Fruit fly (Drosophila melanogaster) whole organism, embryonic: ENCODE measurements around the gene CG11596.
A peak's percentile ranks its signal among the peaks of the same experiment; 100 is the strongest.

ENCODE experiments used
- B-H1 ChIP-seq: fragments of 200-800 bp; sonication (Bioruptor generic); IDR thresholded peaks from 3 replicates; pipeline ENCODE4 v1.3.6; 2022; ENCODE audit warnings: missing biosample characterization, missing genetic modification characterization
- B-H2 ChIP-seq: fragments of 200-800 bp; sonication (Bioruptor generic); optimal IDR thresholded peaks from 2 replicates; lab custom pipeline; 2018; ENCODE audit warnings: missing biosample characterization, mild to moderate bottlenecking, missing genetic modification characterization
- CG10462 ChIP-seq: fragments of 200-800 bp; sonication (Bioruptor generic); optimal IDR thresholded peaks from 2 replicates; lab custom pipeline; 2016; ENCODE audit warnings: missing biosample characterization, missing genetic modification characterization
- CG10959 ChIP-seq: fragments of 200-800 bp; sonication (Bioruptor generic); IDR thresholded peaks from 2 replicates; pipeline ENCODE4 v1.3.6; 2022; ENCODE audit warnings: missing biosample characterization, missing genetic modification characterization
- CG14441 ChIP-seq: fragments of 200-800 bp; sonication (Bioruptor generic); IDR thresholded peaks from 2 replicates; pipeline ENCODE4 v1.3.6; 2022; ENCODE audit warnings: missing biosample characterization, missing genetic modification characterization
- CG15696 ChIP-seq: fragments of 200-800 bp; sonication (Bioruptor generic); optimal IDR thresholded peaks from 2 replicates; lab custom pipeline; 2019; ENCODE audit warnings: missing biosample characterization, mild to moderate bottlenecking, missing genetic modification characterization, moderate library complexity
- CG18476 ChIP-seq: fragments of 200-800 bp; sonication (Bioruptor generic); optimal IDR thresholded peaks from 2 replicates; lab custom pipeline; 2016; ENCODE audit warnings: missing biosample characterization, mild to moderate bottlenecking, missing genetic modification characterization
- CG18599 ChIP-seq: fragments of 200-800 bp; sonication (Bioruptor generic); optimal IDR thresholded peaks from 3 replicates; lab custom pipeline; 2017; ENCODE audit warnings: missing biosample characterization, missing genetic modification characterization, mild to moderate bottlenecking, moderate library complexity, missing genetic modification reagents
- CG2120 ChIP-seq: fragments of 200-800 bp; sonication (Bioruptor generic); optimal IDR thresholded peaks from 3 replicates; lab custom pipeline; 2016; ENCODE audit warnings: missing biosample characterization, missing genetic modification characterization
- CG2889 ChIP-seq: fragments of 200-800 bp; sonication (Bioruptor generic); IDR thresholded peaks from 3 replicates; pipeline ENCODE4 v1.3.6; 2022; ENCODE audit warnings: missing biosample characterization, missing genetic modification characterization
- CG3281 ChIP-seq: fragments of 200-800 bp; sonication (Bioruptor generic); optimal IDR thresholded peaks from 3 replicates; lab custom pipeline; 2017; ENCODE audit warnings: missing biosample characterization, mild to moderate bottlenecking, missing genetic modification characterization
- CG43689 ChIP-seq: fragments of 200-800 bp; sonication (Bioruptor generic); IDR thresholded peaks from 2 replicates; pipeline ENCODE4 v1.3.6; 2022; ENCODE audit warnings: missing biosample characterization, missing genetic modification characterization
- CG4404 ChIP-seq: fragments of 200-800 bp; sonication (Bioruptor generic); IDR thresholded peaks from 2 replicates; pipeline ENCODE4 v1.3.6; 2022; ENCODE audit warnings: missing biosample characterization, missing genetic modification characterization
- CG6813 ChIP-seq: fragments of 200-800 bp; sonication (Bioruptor generic); optimal IDR thresholded peaks from 2 replicates; lab custom pipeline; 2017; ENCODE audit warnings: missing biosample characterization, missing genetic modification characterization, mild to moderate bottlenecking, moderate library complexity, missing genetic modification reagents
- CG9727 ChIP-seq: fragments of 200-800 bp; sonication (Bioruptor generic); optimal IDR thresholded peaks from 3 replicates; lab custom pipeline; 2017; ENCODE audit warnings: missing biosample characterization, mild to moderate bottlenecking, missing genetic modification characterization
- CG9817 ChIP-seq: fragments of 200-800 bp; sonication (Bioruptor generic); optimal IDR thresholded peaks from 2 replicates; lab custom pipeline; 2018; ENCODE audit warnings: missing biosample characterization, mild to moderate bottlenecking, missing genetic modification characterization, moderate library complexity
- Camta ChIP-seq: fragments of 200-800 bp; sonication (Bioruptor generic); optimal IDR thresholded peaks from 2 replicates; lab custom pipeline; 2016; ENCODE audit warnings: missing biosample characterization, missing genetic modification characterization
- CrebB ChIP-seq: fragments of 200-800 bp; sonication (Bioruptor generic); optimal IDR thresholded peaks from 3 replicates; lab custom pipeline; 2018; ENCODE audit warnings: missing biosample characterization, mild to moderate bottlenecking, missing genetic modification characterization
- Doc3 ChIP-seq: fragments of 200-800 bp; sonication (Bioruptor generic); IDR thresholded peaks from 3 replicates; pipeline ENCODE4 v1.3.6; 2022; ENCODE audit warnings: missing biosample characterization, missing genetic modification characterization; ENCODE audit not compliant: partially characterized antibody
- Elba2 ChIP-seq: fragments of 200-800 bp; sonication (Bioruptor generic); optimal IDR thresholded peaks from 3 replicates; lab custom pipeline; 2016; ENCODE audit warnings: missing biosample characterization, missing genetic modification characterization
- Hr51 ChIP-seq, 2 experiments: fragments of 200-800 bp; sonication (Bioruptor generic); optimal IDR thresholded peaks; 2 replicates in 1 of 2; 3 replicates in 1 of 2; lab custom pipeline; 2016 to 2018; ENCODE audit warnings: missing biosample characterization in 2 of 2, missing genetic modification characterization in 2 of 2, mild to moderate bottlenecking in 1 of 2, moderate library complexity in 1 of 2
- Jarid2 ChIP-seq: fragments of 200-800 bp; sonication (Bioruptor generic); optimal IDR thresholded peaks from 3 replicates; lab custom pipeline; 2017; ENCODE audit warnings: mild to moderate bottlenecking, missing biosample characterization, missing genetic modification reagents, missing genetic modification characterization
- Nf-YB ChIP-seq: fragments of 200-800 bp; sonication (Bioruptor generic); optimal IDR thresholded peaks from 3 replicates; lab custom pipeline; 2019; ENCODE audit warnings: missing biosample characterization, mild to moderate bottlenecking, missing genetic modification characterization, moderate library complexity
- Oaz ChIP-seq: fragments of 200-800 bp; sonication (Bioruptor generic); IDR thresholded peaks from 2 replicates; pipeline ENCODE4 v1.3.6; 2022; ENCODE audit warnings: missing biosample characterization, missing genetic modification characterization
- Pdp1 ChIP-seq, 2 experiments: fragments of 200-800 bp; sonication (Bioruptor generic); optimal IDR thresholded peaks; 3 replicates each; lab custom pipeline; 2016; ENCODE audit warnings: missing biosample characterization in 2 of 2, missing genetic modification characterization in 2 of 2, mild to moderate bottlenecking in 1 of 2, moderate library complexity in 1 of 2
- Sry-β ChIP-seq: fragments of 200-800 bp; sonication (Bioruptor generic); optimal IDR thresholded peaks from 2 replicates; lab custom pipeline; 2018; ENCODE audit warnings: missing biosample characterization, mild to moderate bottlenecking, missing genetic modification characterization, moderate library complexity
- Sry-δ ChIP-seq: fragments of 200-800 bp; sonication (Bioruptor generic); optimal IDR thresholded peaks from 2 replicates; lab custom pipeline; 2016; ENCODE audit warnings: missing biosample characterization, missing genetic modification characterization
- Vsx1 ChIP-seq: fragments of 200-800 bp; sonication (Bioruptor generic); optimal IDR thresholded peaks from 2 replicates; lab custom pipeline; 2017; ENCODE audit warnings: missing biosample characterization, mild to moderate bottlenecking, missing genetic modification characterization, missing genetic modification reagents
- Xbp1 ChIP-seq: fragments of 200-800 bp; sonication (Bioruptor generic); optimal IDR thresholded peaks from 3 replicates; lab custom pipeline; 2016; ENCODE audit warnings: missing biosample characterization, mild to moderate bottlenecking, missing genetic modification characterization
- bsh ChIP-seq, 2 experiments: fragments of 200-800 bp; sonication (Bioruptor generic); optimal IDR thresholded peaks; 2 replicates each; lab custom pipeline; 2017 to 2018; ENCODE audit warnings: mild to moderate bottlenecking in 2 of 2, missing biosample characterization in 2 of 2, missing genetic modification characterization in 2 of 2, moderate library complexity in 1 of 2
- caup ChIP-seq: fragments of 200-800 bp; sonication (Bioruptor generic); optimal IDR thresholded peaks from 3 replicates; lab custom pipeline; 2017; ENCODE audit warnings: missing biosample characterization, mild to moderate bottlenecking, missing genetic modification characterization, moderate library complexity; ENCODE audit not compliant: severe bottlenecking
- cg ChIP-seq: fragments of 200-800 bp; sonication (Bioruptor generic); optimal IDR thresholded peaks from 3 replicates; lab custom pipeline; 2019; ENCODE audit warnings: missing biosample characterization, mild to moderate bottlenecking, missing genetic modification characterization, moderate library complexity
- danr ChIP-seq: fragments of 200-800 bp; sonication (Bioruptor generic); IDR thresholded peaks from 2 replicates; pipeline ENCODE4 v1.3.6; 2022; ENCODE audit warnings: missing biosample characterization, missing genetic modification characterization
- dmrt99B ChIP-seq: fragments of 200-800 bp; sonication (Bioruptor generic); optimal IDR thresholded peaks from 2 replicates; lab custom pipeline; 2018; ENCODE audit warnings: missing biosample characterization, mild to moderate bottlenecking, missing genetic modification characterization, moderate library complexity
- hbn ChIP-seq: fragments of 200-800 bp; sonication (Bioruptor generic); IDR thresholded peaks from 2 replicates; pipeline ENCODE4 v1.3.6; 2022; ENCODE audit warnings: missing biosample characterization, missing genetic modification characterization; ENCODE audit not compliant: partially characterized antibody
- kah ChIP-seq: fragments of 200-800 bp; sonication (Bioruptor generic); optimal IDR thresholded peaks from 2 replicates; lab custom pipeline; 2018; ENCODE audit warnings: missing biosample characterization, mild to moderate bottlenecking, missing genetic modification characterization
- lilli ChIP-seq: fragments of 200-800 bp; sonication (Bioruptor generic); optimal IDR thresholded peaks from 3 replicates; lab custom pipeline; 2016; ENCODE audit warnings: missing biosample characterization, missing genetic modification characterization
- lov ChIP-seq, 2 experiments: fragments of 200-800 bp in 1 of 2; fragments of >200 bp in 1 of 2; sonication (Bioruptor generic) in 1 of 2; IDR thresholded peaks in 1 of 2; optimal IDR thresholded peaks in 1 of 2; 2 replicates in 1 of 2; 3 replicates in 1 of 2; pipeline versions ENCODE4 v1.3.6 to Lab custom; 2017 to 2022; ENCODE audit warnings: missing biosample characterization in 1 of 2, missing genetic modification characterization in 1 of 2
- luna ChIP-seq: fragments of 200-800 bp; sonication (Bioruptor generic); optimal IDR thresholded peaks from 2 replicates; lab custom pipeline; 2016; ENCODE audit warnings: missing biosample characterization, missing genetic modification characterization
- nmo ChIP-seq: fragments of 200-800 bp; sonication (Bioruptor generic); optimal IDR thresholded peaks from 2 replicates; lab custom pipeline; 2018; ENCODE audit warnings: missing biosample characterization, mild to moderate bottlenecking, missing genetic modification characterization, moderate library complexity
- peb ChIP-seq: fragments of 200-800 bp; sonication (Bioruptor generic); IDR thresholded peaks from 2 replicates; pipeline ENCODE4 v1.3.6; 2022; ENCODE audit warnings: missing biosample characterization, missing genetic modification characterization
- ro ChIP-seq: fragments of 200-800 bp; sonication (Bioruptor generic); IDR thresholded peaks from 2 replicates; pipeline ENCODE4 v1.3.6; 2022; ENCODE audit warnings: missing biosample characterization, missing genetic modification characterization
- scrt ChIP-seq: fragments of 200-800 bp; sonication (Bioruptor generic); optimal IDR thresholded peaks from 2 replicates; lab custom pipeline; 2018; ENCODE audit warnings: missing biosample characterization, mild to moderate bottlenecking, missing genetic modification characterization, moderate library complexity
- sob ChIP-seq: fragments of 200-800 bp; sonication (Bioruptor generic); IDR thresholded peaks from 2 replicates; pipeline ENCODE4 v1.3.6; 2022; ENCODE audit warnings: missing biosample characterization, missing genetic modification characterization
- stc ChIP-seq: fragments of 200-800 bp; sonication (Bioruptor generic); IDR thresholded peaks from 2 replicates; pipeline ENCODE4 v1.3.6; 2022; ENCODE audit warnings: missing biosample characterization, missing genetic modification characterization
- twi ChIP-seq: fragments of 200-800 bp; optimal IDR thresholded peaks from 2 replicates; lab custom pipeline; 2019; ENCODE audit warnings: missing biosample characterization, mild to moderate bottlenecking, missing genetic modification characterization, moderate library complexity
- tx ChIP-seq: fragments of 200-800 bp; sonication (Bioruptor generic); optimal IDR thresholded peaks from 2 replicates; lab custom pipeline; 2016; ENCODE audit warnings: missing biosample characterization, missing genetic modification characterization
- wdn ChIP-seq: fragments of 200-800 bp; sonication (Bioruptor generic); IDR thresholded peaks from 2 replicates; pipeline ENCODE4 v1.3.6; 2022; ENCODE audit warnings: missing biosample characterization, missing genetic modification characterization

The CG11596 gene

dm6 chrX:1963591-1964216, 36.2 kb downstream of the CG11596 start (continued):
- TF ChIP-seq caup (GFP tag; lab: Kevin White, UChicago) (peak; percentile 92), twi (tag; lab: Kevin White, UChicago) (peak; percentile 70), CG3281 (peak; percentile 88), Xbp1 (peak; percentile 97), Pdp1 (GFP tag; optimal IDR thresholded peaks at IDR 0.05; lab: Kevin White, UChicago) (peak; percentile 86 to 95), Elba2 (no peak), CG2120 (peak; percentile 93), CG9727 (GFP tag; lab: Kevin White, UChicago) (peak; percentile 81), Sry-β (peak; percentile 41), CG9817 (peak; percentile 95), ro (GFP tag; lab: Robert Waterston, UW) (peak; percentile 89), CG10959 (GFP tag; lab: Robert Waterston, UW) (peak; percentile 68), sob (GFP tag; lab: Robert Waterston, UW) (peak; percentile 96), cg (no peak), CG4404 (GFP tag; lab: Robert Waterston, UW) (peak; percentile 81), luna (peak; percentile 44), Nf-YB (GFP tag; lab: Kevin White, UChicago) (peak; percentile 74), Doc3 (GFP tag; lab: Robert Waterston, UW) (no peak), scrt (GFP tag; lab: Kevin White, UChicago) (peak; percentile 87), CG14441 (GFP tag; lab: Robert Waterston, UW) (peak; percentile 97), Vsx1 (GFP tag; lab: Kevin White, UChicago) (peak; percentile 89), Hr51 (GFP tag; optimal IDR thresholded peaks at IDR 0.05; lab: Kevin White, UChicago) (peak; percentile 89 to 95), lilli (GFP tag; lab: Kevin White, UChicago) (peak; percentile 95), CG43689 (GFP tag; lab: Robert Waterston, UW) (peak; percentile 90), tx (GFP tag; lab: Kevin White, UChicago) (peak; percentile 89), peb (GFP tag; lab: Robert Waterston, UW) (peak; percentile 91), Camta (GFP tag; lab: Kevin White, UChicago) (peak; percentile 88), B-H2 (GFP tag; lab: Kevin White, UChicago) (peak; percentile 92), kah (GFP tag; lab: Kevin White, UChicago) (peak; percentile 86), CrebB (peak; percentile 91), lov (optimal IDR thresholded peaks at IDR 0.05; lab: Kevin White, UChicago) (no peak), lov (GFP tag; IDR thresholded peaks at IDR 0.05; lab: Robert Waterston, UW) (peak; percentile 93), nmo (GFP tag; lab: Kevin White, UChicago) (peak; percentile 94), wdn (GFP tag; lab: Robert Waterston, UW) (peak; percentile 82), CG18599 (GFP tag; lab: Kevin White, UChicago) (peak; percentile 94), stc (peak; percentile 94), hbn (GFP tag; lab: Robert Waterston, UW) (no peak), CG6813 (GFP tag; lab: Kevin White, UChicago) (peak; percentile 88), dmrt99B (tag; lab: Kevin White, UChicago) (peak; percentile 98), B-H1 (GFP tag; lab: Robert Waterston, UW) (peak; percentile 94), Sry-δ (peak; percentile 62), CG15696 (peak; percentile 63), Oaz (GFP tag; lab: Robert Waterston, UW) (peak; percentile 92), CG2889 (GFP tag; lab: Robert Waterston, UW) (peak; percentile 91), Jarid2 (GFP tag; lab: Kevin White, UChicago) (peak; percentile 76), danr (peak; percentile 92), CG10462 (GFP tag; lab: Kevin White, UChicago) (peak; percentile 88), CG18476 (GFP tag; lab: Kevin White, UChicago) (peak; percentile 87), bsh (GFP tag; optimal IDR thresholded peaks at IDR 0.05; lab: Kevin White, UChicago) (peak; percentile 26 to 95)
